Fruit fly (Drosophila melanogaster) whole organism, embryonic: Measurements from ENCODE around the gene CG13060.

ENCODE experiments used
- Abd-B ChIP-seq: fragments of 200-800 bp; sonication (Bioruptor generic); optimal IDR thresholded peaks from 2 replicates; lab custom pipeline; 2018; ENCODE audit warnings: missing biosample characterization, mild to moderate bottlenecking, missing genetic modification characterization, moderate library complexity
- Atf3 ChIP-seq: fragments of 200-800 bp; sonication (Bioruptor generic); optimal IDR thresholded peaks from 3 replicates; lab custom pipeline; 2016; ENCODE audit warnings: missing biosample characterization, missing genetic modification characterization
- B-H2 ChIP-seq: fragments of 200-800 bp; sonication (Bioruptor generic); optimal IDR thresholded peaks from 2 replicates; lab custom pipeline; 2018; ENCODE audit warnings: missing biosample characterization, mild to moderate bottlenecking, missing genetic modification characterization
- Bgb ChIP-seq: fragments of 200-800 bp; sonication (Bioruptor generic); IDR thresholded peaks from 2 replicates; pipeline ENCODE4 v1.3.6; 2022; ENCODE audit warnings: missing biosample characterization, missing genetic modification characterization; ENCODE audit not compliant: partially characterized antibody
- Blimp-1 ChIP-seq: fragments of 200-800 bp; sonication (Bioruptor generic); optimal IDR thresholded peaks from 3 replicates; lab custom pipeline; 2018; ENCODE audit warnings: missing biosample characterization, missing genetic modification characterization, mild to moderate bottlenecking, moderate library complexity, missing genetic modification reagents
- BtbVII ChIP-seq: fragments of 200-800 bp; sonication (Bioruptor generic); optimal IDR thresholded peaks from 3 replicates; lab custom pipeline; 2017; ENCODE audit warnings: missing biosample characterization, mild to moderate bottlenecking, missing genetic modification characterization
- CG10267 ChIP-seq: fragments of 200-800 bp; sonication (Bioruptor generic); optimal IDR thresholded peaks from 2 replicates; lab custom pipeline; 2018; ENCODE audit warnings: missing biosample characterization, mild to moderate bottlenecking, missing genetic modification characterization, moderate library complexity
- CG11456 ChIP-seq: fragments of 200-800 bp; sonication (Bioruptor generic); IDR thresholded peaks from 3 replicates; pipeline ENCODE4 v1.3.6; 2022; ENCODE audit warnings: missing biosample characterization, missing genetic modification characterization
- CG12219 ChIP-seq: fragments of 200-800 bp; sonication (Bioruptor generic); optimal IDR thresholded peaks from 3 replicates; lab custom pipeline; 2018; ENCODE audit warnings: missing biosample characterization, mild to moderate bottlenecking, missing genetic modification characterization
- CG12769 ChIP-seq: fragments of 200-800 bp; sonication (Bioruptor generic); optimal IDR thresholded peaks from 2 replicates; lab custom pipeline; 2019; ENCODE audit warnings: missing biosample characterization, mild to moderate bottlenecking, missing genetic modification characterization, moderate library complexity
- CG16863 ChIP-seq: fragments of 200-800 bp; sonication (Bioruptor generic); optimal IDR thresholded peaks from 3 replicates; lab custom pipeline; 2016; ENCODE audit warnings: missing biosample characterization, missing genetic modification characterization
- CG17361 ChIP-seq: fragments of 200-800 bp; sonication (Bioruptor generic); IDR thresholded peaks from 3 replicates; pipeline ENCODE4 v1.3.6; 2022; ENCODE audit warnings: missing biosample characterization, missing genetic modification characterization
- CG17912 ChIP-seq: fragments of 200-800 bp; sonication (Bioruptor generic); optimal IDR thresholded peaks from 2 replicates; lab custom pipeline; 2018; ENCODE audit warnings: missing biosample characterization, mild to moderate bottlenecking, missing genetic modification characterization
- CG2199 ChIP-seq: fragments of 200-800 bp; sonication (Bioruptor generic); IDR thresholded peaks from 3 replicates; pipeline ENCODE4 v1.3.6; 2022; ENCODE audit warnings: missing biosample characterization, missing genetic modification characterization
- CG3163 ChIP-seq: fragments of 200-800 bp; sonication (Bioruptor generic); optimal IDR thresholded peaks from 3 replicates; lab custom pipeline; 2016; ENCODE audit warnings: missing biosample characterization, missing genetic modification characterization
- CG32767 ChIP-seq: fragments of 200-800 bp; sonication (Bioruptor generic); IDR thresholded peaks from 2 replicates; pipeline ENCODE4 v1.3.6; 2022; ENCODE audit warnings: missing biosample characterization, missing genetic modification characterization
- CG33213 ChIP-seq: fragments of 200-800 bp; sonication (Bioruptor generic); optimal IDR thresholded peaks from 3 replicates; lab custom pipeline; 2016; ENCODE audit warnings: missing biosample characterization, missing genetic modification characterization
- CG3838 ChIP-seq: fragments of 200-800 bp; sonication (Bioruptor generic); optimal IDR thresholded peaks from 3 replicates; lab custom pipeline; 2016; ENCODE audit warnings: missing biosample characterization, missing genetic modification characterization
- CG4328 ChIP-seq: fragments of 200-800 bp; sonication (Bioruptor generic); optimal IDR thresholded peaks from 3 replicates; lab custom pipeline; 2017; ENCODE audit warnings: missing biosample characterization, missing genetic modification reagents, missing genetic modification characterization
- CG4360 ChIP-seq: fragments of 200-800 bp; sonication (Bioruptor generic); IDR thresholded peaks from 2 replicates; pipeline ENCODE4 v1.3.6; 2022; ENCODE audit warnings: missing biosample characterization, missing genetic modification characterization
- CG4730 ChIP-seq: fragments of 200-800 bp; sonication (Bioruptor generic); IDR thresholded peaks from 2 replicates; pipeline ENCODE4 v1.3.6; 2022; ENCODE audit warnings: missing biosample characterization, missing genetic modification characterization
- CG6254 ChIP-seq: fragments of 200-800 bp; sonication (Bioruptor generic); optimal IDR thresholded peaks from 3 replicates; lab custom pipeline; 2017; ENCODE audit warnings: mild to moderate bottlenecking, missing biosample characterization, missing genetic modification reagents, missing genetic modification characterization
- CG6689 ChIP-seq: fragments of 200-800 bp; sonication (Bioruptor generic); IDR thresholded peaks from 2 replicates; pipeline ENCODE4 v1.3.6; 2022; ENCODE audit warnings: missing biosample characterization, missing genetic modification characterization
- CG7839 ChIP-seq: fragments of 200-800 bp; sonication (Bioruptor generic); optimal IDR thresholded peaks from 3 replicates; lab custom pipeline; 2018; ENCODE audit warnings: missing biosample characterization, mild to moderate bottlenecking, missing genetic modification characterization, moderate library complexity
- CG8765 ChIP-seq: fragments of 200-800 bp; sonication (Bioruptor generic); IDR thresholded peaks from 2 replicates; pipeline ENCODE4 v1.3.6; 2022; ENCODE audit warnings: missing biosample characterization, missing genetic modification characterization
- E2f2 ChIP-seq: fragments of 200-800 bp; sonication (Bioruptor generic); IDR thresholded peaks from 2 replicates; pipeline ENCODE4 v1.3.6; 2022; ENCODE audit warnings: missing biosample characterization, missing genetic modification characterization
- Mad ChIP-seq: fragments of 200-800 bp; sonication (Bioruptor generic); optimal IDR thresholded peaks from 2 replicates; lab custom pipeline; 2016; ENCODE audit warnings: missing biosample characterization, missing genetic modification characterization
- Oaz ChIP-seq: fragments of 200-800 bp; sonication (Bioruptor generic); IDR thresholded peaks from 2 replicates; pipeline ENCODE4 v1.3.6; 2022; ENCODE audit warnings: missing biosample characterization, missing genetic modification characterization
- Sox100B ChIP-seq: fragments of 200-800 bp; sonication (Bioruptor generic); optimal IDR thresholded peaks from 3 replicates; lab custom pipeline; 2018; ENCODE audit warnings: missing biosample characterization, mild to moderate bottlenecking, missing genetic modification characterization
- TFAM ChIP-seq: fragments of 200-800 bp; sonication (Bioruptor generic); optimal IDR thresholded peaks from 2 replicates; lab custom pipeline; 2017; ENCODE audit warnings: missing biosample characterization, missing genetic modification characterization, inconsistent platforms
- Xrp1 ChIP-seq: fragments of 200-800 bp; sonication (Bioruptor generic); IDR thresholded peaks from 2 replicates; pipeline ENCODE4 v1.3.6; 2022; ENCODE audit warnings: missing biosample characterization, missing genetic modification characterization
- bbx ChIP-seq: fragments of 200-800 bp; sonication (Bioruptor generic); IDR thresholded peaks from 2 replicates; pipeline ENCODE4 v1.3.6; 2022; ENCODE audit warnings: missing biosample characterization, missing genetic modification characterization; ENCODE audit not compliant: partially characterized antibody
- chn ChIP-seq: fragments of 200-800 bp; sonication (Bioruptor generic); optimal IDR thresholded peaks from 2 replicates; lab custom pipeline; 2016; ENCODE audit warnings: missing biosample characterization, missing genetic modification characterization
- en ChIP-seq: fragments of 200-800 bp; sonication (Bioruptor generic); optimal IDR thresholded peaks from 2 replicates; lab custom pipeline; 2016; ENCODE audit warnings: missing biosample characterization, missing genetic modification characterization
- ewg ChIP-seq: fragments of 200-800 bp; sonication (Bioruptor generic); optimal IDR thresholded peaks from 3 replicates; lab custom pipeline; 2017; ENCODE audit warnings: mild to moderate bottlenecking, missing biosample characterization, missing genetic modification reagents, missing genetic modification characterization
- fd64A ChIP-seq: fragments of 200-800 bp; sonication (Bioruptor generic); optimal IDR thresholded peaks from 3 replicates; lab custom pipeline; 2018; ENCODE audit warnings: missing biosample characterization, mild to moderate bottlenecking, missing genetic modification characterization
- fd96Cb ChIP-seq: fragments of 200-800 bp; sonication (Bioruptor generic); optimal IDR thresholded peaks from 2 replicates; lab custom pipeline; 2018; ENCODE audit warnings: missing biosample characterization, mild to moderate bottlenecking, missing genetic modification characterization, moderate library complexity
- gro ChIP-seq: fragments of 200-800 bp; sonication (Bioruptor generic); optimal IDR thresholded peaks from 2 replicates; lab custom pipeline; 2016; ENCODE audit warnings: missing biosample characterization, missing genetic modification characterization
- jing ChIP-seq: fragments of 200-800 bp; sonication (Bioruptor generic); optimal IDR thresholded peaks from 2 replicates; lab custom pipeline; 2018; ENCODE audit warnings: missing biosample characterization, mild to moderate bottlenecking, missing genetic modification characterization
- kay ChIP-seq: fragments of 200-800 bp; sonication (Bioruptor generic); optimal IDR thresholded peaks from 2 replicates; lab custom pipeline; 2016; ENCODE audit warnings: missing biosample characterization, missing genetic modification characterization
- ken ChIP-seq: fragments of 200-800 bp; sonication (Bioruptor generic); IDR thresholded peaks from 3 replicates; pipeline ENCODE4 v1.3.6; 2022; ENCODE audit warnings: missing biosample characterization, missing genetic modification characterization
- mld ChIP-seq: fragments of 200-800 bp; sonication (Bioruptor generic); IDR thresholded peaks from 3 replicates; pipeline ENCODE4 v1.3.6; 2022; ENCODE audit warnings: missing biosample characterization, missing genetic modification characterization; ENCODE audit not compliant: partially characterized antibody
- odd ChIP-seq: fragments of 200-800 bp; sonication (Bioruptor generic); optimal IDR thresholded peaks from 2 replicates; lab custom pipeline; 2017; ENCODE audit warnings: missing biosample characterization, mild to moderate bottlenecking, missing genetic modification characterization
- pnt ChIP-seq: fragments of 200-800 bp; sonication (Bioruptor generic); optimal IDR thresholded peaks from 3 replicates; lab custom pipeline; 2016; ENCODE audit warnings: missing biosample characterization, missing genetic modification characterization
- schlank ChIP-seq: fragments of 200-800 bp; sonication (Bioruptor generic); optimal IDR thresholded peaks from 2 replicates; lab custom pipeline; 2018; ENCODE audit warnings: missing biosample characterization, mild to moderate bottlenecking, missing genetic modification characterization
- so ChIP-seq: fragments of 200-800 bp; sonication (Bioruptor generic); IDR thresholded peaks from 3 replicates; pipeline ENCODE4 v1.3.6; 2022; ENCODE audit warnings: missing biosample characterization, missing genetic modification characterization
- stc ChIP-seq: fragments of 200-800 bp; sonication (Bioruptor generic); IDR thresholded peaks from 2 replicates; pipeline ENCODE4 v1.3.6; 2022; ENCODE audit warnings: missing biosample characterization, missing genetic modification characterization
- sug ChIP-seq: fragments of 200-800 bp; optimal IDR thresholded peaks from 2 replicates; lab custom pipeline; 2019; ENCODE audit warnings: missing biosample characterization, mild to moderate bottlenecking, missing genetic modification characterization, moderate library complexity
- wdn ChIP-seq: fragments of 200-800 bp; sonication (Bioruptor generic); IDR thresholded peaks from 2 replicates; pipeline ENCODE4 v1.3.6; 2022; ENCODE audit warnings: missing biosample characterization, missing genetic modification characterization
- yki ChIP-seq: fragments of >200 bp; optimal IDR thresholded peaks from 3 replicates; lab custom pipeline; 2018
- z ChIP-seq: fragments of 200-800 bp; sonication (Bioruptor generic); IDR thresholded peaks from 3 replicates; pipeline ENCODE4 v1.3.6; 2022; ENCODE audit warnings: missing biosample characterization, missing genetic modification characterization

CG13060 gene

DNA sequence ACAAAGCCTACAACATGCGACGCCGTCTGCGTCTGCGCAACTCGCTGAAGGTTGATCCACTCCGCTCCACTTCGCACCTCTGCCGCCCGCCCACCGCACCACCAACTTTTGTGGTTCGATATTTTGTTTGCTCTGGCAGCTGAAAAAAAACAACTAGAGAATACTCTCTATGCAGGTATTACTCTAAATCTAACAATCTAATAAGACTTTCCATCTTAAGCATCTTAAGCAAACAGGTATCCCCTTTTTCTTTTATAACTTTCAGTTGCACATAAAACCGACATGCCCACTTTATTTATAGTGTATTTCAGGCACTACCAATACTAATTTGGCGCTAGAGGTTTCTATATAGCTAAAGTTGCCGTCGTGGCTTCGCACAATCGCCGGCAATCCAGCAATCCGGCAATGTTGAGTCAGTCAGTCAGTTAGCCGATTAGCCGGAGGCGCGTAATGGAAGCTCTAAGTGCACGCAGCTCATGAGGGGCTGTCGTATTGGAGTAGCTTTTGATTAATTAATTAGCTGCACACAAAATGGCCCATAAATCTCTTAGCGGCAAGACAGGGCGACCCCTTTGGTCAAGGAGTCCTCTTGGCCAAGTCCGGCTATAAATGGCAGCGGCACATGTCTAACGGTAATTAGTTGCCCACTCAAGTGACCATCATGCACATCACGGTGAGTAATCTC, 8.7 kb downstream of the CG13060 start, which contains the start of gene CG13058 (continued):
- TF ChIP-seq sug (tag; lab: Kevin White, UChicago), result no peak
- no peak for TF ChIP-seq Blimp-1 (GFP tag; lab: Kevin White, UChicago)
- TF ChIP-seq BtbVII, result peak; percentile 51
- peak; percentile 84 for TF ChIP-seq CG12769 (tag; lab: Kevin White, UChicago)
- TF ChIP-seq chn (GFP tag; lab: Kevin White, UChicago), result peak; percentile 46
- TF ChIP-seq CG17361 (GFP tag; lab: Robert Waterston, UW), result peak; percentile 60; the same call in 2 of the 3 replicates
- TF ChIP-seq CG10267 (tag; lab: Kevin White, UChicago), result no peak
- no peak for TF ChIP-seq kay (GFP tag; lab: Kevin White, UChicago)
- TF ChIP-seq CG4328 (GFP tag; lab: Kevin White, UChicago), result no peak
- peak; percentile 18 for TF ChIP-seq Abd-B (GFP tag; lab: Kevin White, UChicago)
- peak; percentile 40; the same call in 1 of the 2 replicates for TF ChIP-seq CG6689 (GFP tag; lab: Robert Waterston, UW)
- no peak for TF ChIP-seq stc
- peak; percentile 60 for TF ChIP-seq fd96Cb (tag; lab: Kevin White, UChicago)
- peak; percentile 74 for TF ChIP-seq CG12219 (GFP tag; lab: Kevin White, UChicago)
- TF ChIP-seq jing (GFP tag; lab: Kevin White, UChicago), result peak; percentile 42
- no peak for TF ChIP-seq CG11456 (GFP tag; lab: Robert Waterston, UW)
- no peak; the same call in 1 of the 2 replicates for TF ChIP-seq CG4730
- TF ChIP-seq CG32767 (GFP tag; lab: Robert Waterston, UW), result peak; percentile 71; the same call in 1 of the 2 replicates
- no peak for TF ChIP-seq pnt (GFP tag; lab: Kevin White, UChicago)
- no peak for TF ChIP-seq CG17912 (GFP tag; lab: Kevin White, UChicago)
- TF ChIP-seq CG4360 (GFP tag; lab: Robert Waterston, UW), result no peak
- TF ChIP-seq CG3163 (GFP tag; lab: Kevin White, UChicago), result no peak
- peak; percentile 56 for TF ChIP-seq E2f2
- peak; percentile 18 for TF ChIP-seq CG3838 (GFP tag; lab: Kevin White, UChicago)
- peak; percentile 89 for TF ChIP-seq so (GFP tag; lab: Robert Waterston, UW)
- no peak for TF ChIP-seq fd64A (GFP tag; lab: Kevin White, UChicago)
- TF ChIP-seq CG16863 (GFP tag; lab: Kevin White, UChicago), result peak; percentile 70
- no peak; the same call in 1 of the 2 replicates for TF ChIP-seq Xrp1 (GFP tag; lab: Robert Waterston, UW)
- no peak for TF ChIP-seq en (GFP tag; lab: Kevin White, UChicago)
- no peak for TF ChIP-seq yki (lab: Kevin White, UChicago)
- TF ChIP-seq CG7839 (tag; lab: Kevin White, UChicago), result peak; percentile 71
- TF ChIP-seq mld (GFP tag; lab: Robert Waterston, UW), result no peak
- peak; percentile 66 for TF ChIP-seq Oaz (GFP tag; lab: Robert Waterston, UW)
- no peak for TF ChIP-seq CG33213
- TF ChIP-seq B-H2 (GFP tag; lab: Kevin White, UChicago), result no peak
- no peak for TF ChIP-seq gro
- peak; percentile 44 for TF ChIP-seq Atf3
- TF ChIP-seq ken (GFP tag; lab: Robert Waterston, UW), result 0 out of 3 replicates have a peak, but pooled peaks have one; percentile 36
- peak; percentile 3 for TF ChIP-seq ewg (GFP tag; lab: Kevin White, UChicago)
- no peak for TF ChIP-seq schlank
- no peak for TF ChIP-seq CG6254 (GFP tag; lab: Kevin White, UChicago)
- TF ChIP-seq z (GFP tag; lab: Robert Waterston, UW), result no peak
- 0 out of 2 replicates have a peak, but pooled peaks have one; percentile 60 for TF ChIP-seq wdn
- no peak for TF ChIP-seq Bgb (GFP tag; lab: Robert Waterston, UW)
- TF ChIP-seq odd (GFP tag; lab: Kevin White, UChicago), result peak; percentile 64
- no peak for TF ChIP-seq TFAM (GFP tag; lab: Kevin White, UChicago)
- no peak for TF ChIP-seq CG8765 (GFP tag; lab: Robert Waterston, UW)
- no peak for TF ChIP-seq CG2199 (GFP tag; lab: Robert Waterston, UW)
- peak; percentile 22 for TF ChIP-seq Mad (GFP tag; lab: Kevin White, UChicago)
- TF ChIP-seq bbx (GFP tag; lab: Robert Waterston, UW), result no peak
- TF ChIP-seq Sox100B (GFP tag; lab: Kevin White, UChicago), result peak; percentile 53
